Worm (Caenorhabditis elegans) whole organism, late embryonic: ENCODE data around the gene AH6.17.

Source experiments
- C38D4.7 ChIP-seq: fragments of 200-800 bp; sonication (Bioruptor generic); optimal IDR thresholded peaks from 2 replicates; lab custom pipeline; 2018; ENCODE audit warnings: mild to moderate bottlenecking, missing genetic modification characterization, moderate library complexity, missing compliant biosample characterization
- K02D7.2 ChIP-seq: sonication (generic microtip); optimal IDR thresholded peaks from 2 replicates; lab custom pipeline; 2017; ENCODE audit warnings: mild to moderate bottlenecking, missing genetic modification characterization, missing compliant biosample characterization
- T23F11.4 ChIP-seq: fragments of 200-800 bp; sonication (Bioruptor generic); optimal IDR thresholded peaks from 2 replicates; lab custom pipeline; 2018; ENCODE audit warnings: mild to moderate bottlenecking, missing genetic modification characterization, missing compliant biosample characterization
- ama-1 ChIP-seq: fragments of 150-350 bp; optimal IDR thresholded peaks from 2 replicates; lab custom pipeline; 2014
- ceh-19 ChIP-seq: fragments of 200-800 bp; sonication (Bioruptor generic); optimal IDR thresholded peaks from 2 replicates; lab custom pipeline; 2018; ENCODE audit warnings: mild to moderate bottlenecking, missing genetic modification characterization, missing compliant biosample characterization
- ceh-24 ChIP-seq: sonication (generic microtip); optimal IDR thresholded peaks from 2 replicates; lab custom pipeline; 2016; ENCODE audit warnings: mild to moderate bottlenecking, missing genetic modification characterization, missing compliant biosample characterization
- ceh-30 ChIP-seq: fragments of 150-350 bp; optimal IDR thresholded peaks from 2 replicates; lab custom pipeline; 2014; ENCODE audit warnings: missing biosample characterization, missing genetic modification characterization
- ceh-45 ChIP-seq: fragments of 200-800 bp; sonication (Bioruptor generic); IDR thresholded peaks from 2 replicates; pipeline ENCODE4 v1.3.6; 2022; ENCODE audit warnings: missing genetic modification reagents, missing genetic modification characterization, missing compliant biosample characterization
- ceh-9 ChIP-seq: sonication (generic microtip); optimal IDR thresholded peaks from 2 replicates; lab custom pipeline; 2016; ENCODE audit warnings: mild to moderate bottlenecking, missing genetic modification characterization, inconsistent platforms, missing compliant biosample characterization
- elt-4 ChIP-seq: sonication (generic microtip); optimal IDR thresholded peaks from 2 replicates; lab custom pipeline; 2016; ENCODE audit warnings: missing genetic modification characterization, missing compliant biosample characterization
- ets-4 ChIP-seq: sonication (generic microtip); optimal IDR thresholded peaks from 2 replicates; lab custom pipeline; 2016; ENCODE audit warnings: missing genetic modification characterization, missing compliant biosample characterization
- fax-1 ChIP-seq: sonication (generic microtip); optimal IDR thresholded peaks from 2 replicates; lab custom pipeline; 2016; ENCODE audit warnings: missing genotype, missing genetic modification characterization, missing compliant biosample characterization
- fkh-10 ChIP-seq: fragments of 150-350 bp; optimal IDR thresholded peaks from 2 replicates; lab custom pipeline; 2014; ENCODE audit warnings: missing biosample characterization, missing genetic modification reagents, missing genetic modification characterization
- fkh-6 ChIP-seq: sonication (generic microtip); optimal IDR thresholded peaks from 2 replicates; lab custom pipeline; 2016; ENCODE audit warnings: missing genetic modification characterization, missing compliant biosample characterization
- gmeb-2 ChIP-seq: sonication (generic microtip); optimal IDR thresholded peaks from 2 replicates; lab custom pipeline; 2016; ENCODE audit warnings: missing genetic modification characterization, inconsistent platforms, missing compliant biosample characterization
- hlh-13 ChIP-seq: fragments of 200-800 bp; sonication (Bioruptor generic); optimal IDR thresholded peaks from 2 replicates; lab custom pipeline; 2018; ENCODE audit warnings: mild to moderate bottlenecking, missing genetic modification characterization, missing compliant biosample characterization
- hlh-15 ChIP-seq: sonication (generic microtip); optimal IDR thresholded peaks from 2 replicates; lab custom pipeline; 2016; ENCODE audit warnings: missing genetic modification characterization, missing compliant biosample characterization
- hlh-30 ChIP-seq: sonication (generic microtip); optimal IDR thresholded peaks from 2 replicates; lab custom pipeline; 2017; ENCODE audit warnings: antibody characterized with exemption, missing genetic modification characterization, missing compliant biosample characterization; ENCODE audit not compliant: insufficient read depth
- hlh-6 ChIP-seq: sonication (generic microtip); optimal IDR thresholded peaks from 2 replicates; lab custom pipeline; 2016; ENCODE audit warnings: missing genotype, missing genetic modification characterization, missing compliant biosample characterization
- hlh-8 ChIP-seq: sonication (generic microtip); optimal IDR thresholded peaks from 2 replicates; lab custom pipeline; 2016; ENCODE audit warnings: missing genotype, missing genetic modification characterization, missing compliant biosample characterization
- lim-6 ChIP-seq: sonication (generic microtip); optimal IDR thresholded peaks from 2 replicates; lab custom pipeline; 2016; ENCODE audit warnings: missing genetic modification characterization, missing compliant biosample characterization
- lin-11 ChIP-seq: fragments of 200-800 bp; sonication (Bioruptor generic); optimal IDR thresholded peaks from 2 replicates; lab custom pipeline; 2018; ENCODE audit warnings: mild to moderate bottlenecking, missing genetic modification characterization, missing compliant biosample characterization
- madf-2 ChIP-seq: sonication (generic microtip); optimal IDR thresholded peaks from 2 replicates; lab custom pipeline; 2017; ENCODE audit warnings: missing genetic modification characterization, missing compliant biosample characterization
- mec-3 ChIP-seq: sonication (generic microtip); optimal IDR thresholded peaks from 2 replicates; lab custom pipeline; 2016; ENCODE audit warnings: borderline replicate concordance, missing genetic modification characterization, missing compliant biosample characterization
- nfya-1 ChIP-seq: sonication (generic microtip); optimal IDR thresholded peaks from 2 replicates; lab custom pipeline; 2017; ENCODE audit warnings: missing genetic modification characterization, mild to moderate bottlenecking, missing compliant biosample characterization, antibody characterized with exemption, moderate library complexity
- nhr-11 ChIP-seq: fragments of 150-350 bp; optimal IDR thresholded peaks from 2 replicates; lab custom pipeline; 2014; ENCODE audit warnings: missing biosample characterization, missing genetic modification characterization
- nhr-232 ChIP-seq: sonication (generic microtip); optimal IDR thresholded peaks from 2 replicates; lab custom pipeline; 2016; ENCODE audit warnings: missing genetic modification characterization, missing compliant biosample characterization
- pag-3 ChIP-seq: sonication (generic microtip); optimal IDR thresholded peaks from 2 replicates; lab custom pipeline; 2016; ENCODE audit warnings: missing compliant biosample characterization, missing genetic modification characterization, borderline replicate concordance
- pha-2 ChIP-seq: sonication (generic microtip); optimal IDR thresholded peaks from 2 replicates; lab custom pipeline; 2017; ENCODE audit warnings: mild to moderate bottlenecking, missing genetic modification characterization, missing compliant biosample characterization
- pros-1 ChIP-seq: fragments of 150-350 bp; optimal IDR thresholded peaks from 2 replicates; lab custom pipeline; 2014; ENCODE audit warnings: missing biosample characterization, missing genetic modification reagents, missing genetic modification characterization
- ref-2 ChIP-seq: sonication (generic microtip); optimal IDR thresholded peaks from 2 replicates; lab custom pipeline; 2016; ENCODE audit warnings: missing genetic modification characterization, missing compliant biosample characterization
- rnt-1 ChIP-seq: sonication (generic microtip); optimal IDR thresholded peaks from 2 replicates; lab custom pipeline; 2016; ENCODE audit warnings: missing genetic modification characterization, missing compliant biosample characterization
- sdc-2 ChIP-seq: sonication (generic microtip); optimal IDR thresholded peaks from 2 replicates; lab custom pipeline; 2016; ENCODE audit warnings: missing genotype, missing genetic modification characterization, missing compliant biosample characterization
- ttx-3 ChIP-seq: sonication (generic microtip); optimal IDR thresholded peaks from 2 replicates; lab custom pipeline; 2016; ENCODE audit warnings: missing genetic modification reagents, missing genetic modification characterization, missing compliant biosample characterization
- unc-3 ChIP-seq, 2 experiments: fragments of 200-800 bp in 1 of 2; sonication (Bioruptor generic) in 1 of 2; sonication (generic microtip) in 1 of 2; conservative IDR thresholded peaks in 1 of 2; optimal IDR thresholded peaks in 1 of 2; 2 replicates each; pipeline versions ENCODE4 v1.3.6 to Lab custom; 2016 to 2022; ENCODE audit warnings: missing compliant biosample characterization in 2 of 2, missing genetic modification characterization in 2 of 2, missing genetic modification reagents in 1 of 2
- unc-42 ChIP-seq: sonication (generic microtip); optimal IDR thresholded peaks from 2 replicates; lab custom pipeline; 2016; ENCODE audit warnings: missing genotype, missing genetic modification characterization, missing compliant biosample characterization
- unc-55 ChIP-seq: sonication (generic microtip); optimal IDR thresholded peaks from 2 replicates; lab custom pipeline; 2017; ENCODE audit warnings: missing biosample characterization, missing genetic modification reagents, missing genetic modification characterization
- unc-86 ChIP-seq: sonication (generic microtip); optimal IDR thresholded peaks from 2 replicates; lab custom pipeline; 2016; ENCODE audit warnings: missing genetic modification characterization, missing compliant biosample characterization

The AH6.17 gene

DNA sequence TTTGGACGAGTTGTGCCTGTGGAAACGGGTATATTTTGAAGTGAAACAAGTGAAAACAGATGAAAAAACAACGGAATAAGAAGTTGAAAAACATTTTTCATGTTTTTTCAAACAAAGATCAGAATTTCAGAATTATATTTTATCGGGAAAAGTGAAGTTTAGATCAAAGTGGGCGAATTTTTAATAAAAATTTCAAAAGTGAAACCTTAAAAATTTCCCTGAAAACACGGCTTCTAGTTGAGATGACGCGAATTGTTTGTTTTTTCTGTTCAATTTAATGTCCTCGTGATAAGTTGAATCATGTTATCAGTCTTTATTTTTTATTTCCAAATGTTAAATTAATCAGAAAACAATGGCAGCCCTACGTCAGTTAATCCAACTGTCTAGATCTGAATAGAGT lies 15.8 kb upstream of the AH6.17 start, which contains the start of gene gcy-3:
gcy-3 (minus strand) TSS at position 101 of the 400 bp plus-strand sequence.
- TF ChIP-seq ceh-24 (tag; lab: Kevin White, UChicago) (no peak), unc-55 (no peak), pag-3 (tag; lab: Kevin White, UChicago) (no peak), ets-4 (tag; lab: Kevin White, UChicago) (no peak), mec-3 (tag; lab: Kevin White, UChicago) (no peak), pros-1 (tag; lab: Kevin White, UChicago) (no peak), madf-2 (tag; lab: Kevin White, UChicago) (no peak), ceh-9 (no peak), hlh-13 (GFP tag; lab: Kevin White, UChicago) (no peak), nhr-232 (tag; lab: Kevin White, UChicago) (no peak), unc-42 (tag; lab: Kevin White, UChicago) (no peak)

DNA sequence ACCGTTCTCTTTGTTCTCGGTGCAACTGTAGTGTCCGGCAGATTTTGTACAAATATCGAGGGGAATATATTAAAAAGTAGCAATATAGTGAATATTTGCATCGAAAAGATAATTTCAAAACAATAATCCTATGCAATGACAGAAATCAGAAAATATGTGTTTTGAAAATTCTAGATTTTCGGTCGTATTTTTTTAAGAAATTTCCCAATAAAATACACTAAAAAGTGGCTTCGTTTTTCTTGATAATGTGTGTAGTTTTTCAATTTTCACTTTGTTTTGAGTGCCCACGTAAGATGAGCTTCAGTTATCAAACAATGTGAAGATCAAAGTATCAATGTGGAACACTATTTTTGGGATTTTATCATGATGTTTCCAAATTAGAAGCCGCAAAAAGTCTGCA lies 6.1 kb upstream of the AH6.17 start, which contains the start of gene gcy-1:
gcy-1 (minus strand) TSS at position 101 of the 400 bp plus-strand sequence.
- TF ChIP-seq pha-2 (tag; lab: Kevin White, UChicago) (no peak), hlh-15 (tag; lab: Kevin White, UChicago) (no peak), fax-1 (tag; lab: Kevin White, UChicago) (no peak), ceh-19 (GFP tag; lab: Kevin White, UChicago) (no peak), rnt-1 (tag; lab: Kevin White, UChicago) (no peak), nhr-232 (tag; lab: Kevin White, UChicago) (no peak), nhr-11 (no peak), ref-2 (tag; lab: Kevin White, UChicago) (no peak)

DNA sequence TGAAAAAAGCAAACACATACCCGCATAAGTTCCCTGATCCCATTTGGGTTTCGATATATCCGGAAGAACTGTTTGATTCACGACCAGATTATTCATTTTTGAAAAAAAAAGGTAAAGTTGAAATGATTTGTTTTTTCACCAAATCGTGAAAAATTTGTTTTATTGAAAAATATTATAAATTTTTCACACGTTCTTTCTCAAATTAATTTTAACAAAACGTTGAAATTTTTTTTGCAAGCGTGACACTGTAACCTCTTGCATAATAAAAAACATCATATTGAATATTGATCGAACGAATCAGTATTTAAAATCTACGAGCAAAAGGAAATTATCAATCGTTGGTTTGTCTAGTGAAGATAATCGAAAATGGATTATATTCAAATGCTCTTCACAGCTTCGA lies 4.2 kb upstream of the AH6.17 start, which contains the start of the genes sfxn-1.1 and AH6.3:
sfxn-1.1 (minus strand) TSS at position 101 of the 400 bp plus-strand sequence.
AH6.3 (plus strand) TSS at position 275 of the 400 bp plus-strand sequence.
- no peak for TF ChIP-seq unc-86 (tag; lab: Kevin White, UChicago)
- no peak for TF ChIP-seq elt-4 (tag; lab: Kevin White, UChicago)
- TF ChIP-seq fkh-10 (GFP tag; lab: Kevin White, UChicago) = no peak
- no peak for TF ChIP-seq gmeb-2 (tag; lab: Kevin White, UChicago)
- TF ChIP-seq unc-55 = no peak
- no peak for TF ChIP-seq sdc-2
- TF ChIP-seq fkh-6 (tag; lab: Kevin White, UChicago) = no peak
- no peak for TF ChIP-seq lin-11 (tag; lab: Kevin White, UChicago)
- no peak for TF ChIP-seq hlh-6 (tag; lab: Kevin White, UChicago)
- TF ChIP-seq ceh-30 (tag; lab: Kevin White, UChicago) = no peak
- no peak for TF ChIP-seq lim-6 (tag; lab: Kevin White, UChicago)
- no peak for TF ChIP-seq nfya-1 (tag; lab: Kevin White, UChicago)
- TF ChIP-seq ama-1 = no peak
- TF ChIP-seq ttx-3 (tag; lab: Kevin White, UChicago) = no peak
- no peak for TF ChIP-seq unc-3 (GFP tag; conservative IDR thresholded peaks at IDR 0.05; lab: Robert Waterston, UW)
- no peak for TF ChIP-seq unc-3 (tag; optimal IDR thresholded peaks at IDR 0.05; lab: Kevin White, UChicago)
- no peak for TF ChIP-seq C38D4.7
- TF ChIP-seq hlh-8 = no peak
- TF ChIP-seq hlh-13 (GFP tag; lab: Kevin White, UChicago) = no peak

ce11 chrII:9521570-9521969 lies 1.4 kb upstream of the AH6.17 start, which contains the start of gene sra-1:
TSS of gene sra-1 (minus strand) at chrII:9521670.
- TF ChIP-seq ceh-45 (GFP tag; lab: Robert Waterston, UW) = no peak
- TF ChIP-seq madf-2 (tag; lab: Kevin White, UChicago) = no peak
- no peak for TF ChIP-seq hlh-30 (tag; lab: Kevin White, UChicago)
- TF ChIP-seq ceh-19 (GFP tag; lab: Kevin White, UChicago) = no peak
- TF ChIP-seq elt-4 (tag; lab: Kevin White, UChicago) = no peak
- no peak for TF ChIP-seq K02D7.2
- no peak for TF ChIP-seq T23F11.4 (GFP tag; lab: Kevin White, UChicago)
